Worm (Caenorhabditis elegans) whole organism, L1 larva: Measurements from ENCODE around the gene T12G3.6.
A peak's percentile ranks its signal among the peaks of the same experiment; 100 is the strongest.

Experiments
- ama-1 ChIP-seq: fragments of 150-350 bp; optimal IDR thresholded peaks from 2 replicates; lab custom pipeline; 2014
- ceh-82 ChIP-seq, 3 experiments: fragments of 150-350 bp in 1 of 3; sonication (generic microtip) in 2 of 3; optimal IDR thresholded peaks; 2 replicates each; lab custom pipeline; 2014 to 2017; ENCODE audit warnings: missing biosample characterization in 3 of 3, missing genetic modification characterization in 3 of 3
- fkh-10 ChIP-seq: sonication (generic microtip); optimal IDR thresholded peaks from 2 replicates; lab custom pipeline; 2017; ENCODE audit warnings: missing biosample characterization, missing genetic modification reagents, missing genetic modification characterization
- lin-35 ChIP-seq, 2 experiments: fragments of 150-350 bp; optimal IDR thresholded peaks; 2 replicates each; lab custom pipeline; 2014; ENCODE audit warnings: missing biosample characterization in 2 of 2, missing genetic modification characterization in 2 of 2, missing genetic modification reagents in 2 of 2
- snpc-4 ChIP-seq: fragments of 150-350 bp; optimal IDR thresholded peaks from 2 replicates; lab custom pipeline; 2014; ENCODE audit warnings: missing biosample characterization, missing genetic modification characterization

ce11 chrIV:12043054-12043453 is 12.0 kb upstream of the T12G3.6 start:
- peak in 1 of 2 experiments; percentile 25 for TF ChIP-seq lin-35 (GFP tag; optimal IDR thresholded peaks at IDR 0.05; lab: Kevin White, UChicago)
- TF ChIP-seq ceh-82 (tag; optimal IDR thresholded peaks at IDR 0.05; lab: Kevin White, UChicago), result no peak
- TF ChIP-seq snpc-4 (tag; lab: Kevin White, UChicago), result no peak
- TF ChIP-seq fkh-10 (GFP tag; lab: Kevin White, UChicago), result no peak
- no peak for TF ChIP-seq ama-1 (lab: Kevin White, UChicago)
